Fruit fly (Drosophila melanogaster) whole organism, prepupa: Measurements from ENCODE around the gene Pif1B.

ENCODE experiments used
- CG7368 ChIP-seq: fragments of 200-800 bp; sonication (Bioruptor generic); optimal IDR thresholded peaks from 3 replicates; lab custom pipeline; 2016; ENCODE audit warnings: missing biosample characterization, missing genetic modification characterization
- Ets21C ChIP-seq: fragments of 200-800 bp; sonication (Bioruptor generic); optimal IDR thresholded peaks from 3 replicates; lab custom pipeline; 2016; ENCODE audit warnings: missing biosample characterization, missing genetic modification characterization

- no peak for TF ChIP-seq CG7368 (GFP tag; lab: Kevin White, UChicago)
- no peak for TF ChIP-seq Ets21C (GFP tag; lab: Kevin White, UChicago)
Measured at dm6 chr3R:8841533-8841932, 40.6 kb upstream of the Pif1B start.
